Worm (Caenorhabditis elegans): ENCODE measurements around the gene T01C8.3.

DNA sequence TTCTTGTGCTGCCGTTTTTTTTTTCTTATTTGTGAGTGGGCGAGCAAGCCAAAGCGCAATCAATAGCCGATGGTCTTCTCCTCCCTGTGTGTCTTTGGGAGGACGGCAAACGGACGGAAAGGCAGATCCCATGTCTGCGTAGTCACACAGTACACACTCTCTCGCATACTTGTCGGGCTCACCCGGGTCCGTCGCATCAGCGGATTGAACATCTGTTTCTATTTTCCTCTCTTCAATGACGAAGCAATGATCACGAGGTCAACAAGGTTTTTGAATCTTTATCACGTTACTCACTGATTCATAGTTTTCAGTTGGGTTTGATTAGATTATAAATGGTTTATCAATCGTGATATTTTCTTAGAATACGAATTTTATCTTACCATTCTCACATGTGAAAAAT lies 32.5 kb upstream of the T01C8.3 start:
- TF ChIP-seq W03F9.2 (tag; optimal IDR thresholded peaks at IDR 0.05) = no peak
- TF ChIP-seq him-1 (tag; optimal IDR thresholded peaks at IDR 0.05) = no peak
- no peak for TF ChIP-seq dao-5 (tag; optimal IDR thresholded peaks at IDR 0.05)

Measured in whole organism, L4/young adult.